Worm (Caenorhabditis elegans) whole organism, late embryonic: Measurements from ENCODE around the gene nlp-61.

Experiments used
- K02D7.2 ChIP-seq: sonication (generic microtip); optimal IDR thresholded peaks from 2 replicates; lab custom pipeline; 2017; ENCODE audit warnings: mild to moderate bottlenecking, missing genetic modification characterization, missing compliant biosample characterization
- ama-1 ChIP-seq: fragments of 150-350 bp; optimal IDR thresholded peaks from 2 replicates; lab custom pipeline; 2014
- ceh-30 ChIP-seq: fragments of 150-350 bp; optimal IDR thresholded peaks from 2 replicates; lab custom pipeline; 2014; ENCODE audit warnings: missing biosample characterization, missing genetic modification characterization
- ceh-45 ChIP-seq: fragments of 200-800 bp; sonication (Bioruptor generic); IDR thresholded peaks from 2 replicates; pipeline ENCODE4 v1.3.6; 2022; ENCODE audit warnings: missing genetic modification reagents, missing genetic modification characterization, missing compliant biosample characterization
- dve-1 ChIP-seq: sonication (generic microtip); optimal IDR thresholded peaks from 2 replicates; lab custom pipeline; 2017; ENCODE audit warnings: antibody characterized with exemption, mild to moderate bottlenecking, missing genetic modification characterization, missing compliant biosample characterization
- elt-4 ChIP-seq: sonication (generic microtip); optimal IDR thresholded peaks from 2 replicates; lab custom pipeline; 2016; ENCODE audit warnings: missing genetic modification characterization, missing compliant biosample characterization
- eyg-1 ChIP-seq: sonication (generic microtip); optimal IDR thresholded peaks from 2 replicates; lab custom pipeline; 2016; ENCODE audit warnings: missing genotype, missing genetic modification characterization, missing compliant biosample characterization
- hlh-6 ChIP-seq: sonication (generic microtip); optimal IDR thresholded peaks from 2 replicates; lab custom pipeline; 2016; ENCODE audit warnings: missing genotype, missing genetic modification characterization, missing compliant biosample characterization
- lin-11 ChIP-seq: fragments of 200-800 bp; sonication (Bioruptor generic); optimal IDR thresholded peaks from 2 replicates; lab custom pipeline; 2018; ENCODE audit warnings: mild to moderate bottlenecking, missing genetic modification characterization, missing compliant biosample characterization
- nfya-1 ChIP-seq: sonication (generic microtip); optimal IDR thresholded peaks from 2 replicates; lab custom pipeline; 2017; ENCODE audit warnings: missing genetic modification characterization, mild to moderate bottlenecking, missing compliant biosample characterization, antibody characterized with exemption, moderate library complexity
- pha-4 ChIP-seq: fragments of 150-350 bp; optimal IDR thresholded peaks from 2 replicates; lab custom pipeline; 2018; ENCODE audit warnings: missing biosample characterization, missing genetic modification reagents, missing genetic modification characterization

DNA sequence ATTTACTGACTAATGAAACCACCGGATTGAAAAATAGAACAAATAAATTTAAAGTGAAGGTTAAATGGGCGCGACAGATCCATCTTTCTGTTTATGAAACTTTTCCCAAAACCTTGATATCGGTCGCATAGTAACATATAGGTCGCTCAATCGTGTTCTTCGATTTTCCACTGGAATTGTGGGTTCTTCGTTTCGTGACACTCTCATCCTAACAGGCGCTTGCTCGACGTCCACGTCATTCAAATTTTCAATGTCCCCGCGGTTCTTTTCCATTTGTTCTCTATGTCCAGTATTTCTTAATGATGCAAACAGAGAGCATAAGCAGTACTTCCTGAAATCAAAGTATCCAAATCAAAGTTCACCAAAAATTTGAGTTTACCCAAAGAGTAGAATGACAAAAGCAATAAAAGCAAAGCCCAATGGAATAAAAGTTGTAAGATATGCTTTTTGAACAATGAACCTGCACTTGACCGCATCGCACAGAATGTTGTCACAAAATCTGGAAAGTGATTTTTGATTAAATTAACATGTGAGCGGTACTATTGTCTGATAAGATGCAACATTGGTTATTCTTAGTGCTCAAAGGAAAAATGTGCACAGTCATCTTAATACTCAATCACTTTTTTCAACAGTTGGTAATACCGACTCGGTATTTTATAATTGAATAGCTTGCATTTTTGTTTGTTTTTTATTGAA, 40.1 kb downstream of the nlp-61 start, which contains the start of gene F27D9.13:
- no peak for TF ChIP-seq nfya-1 (tag; lab: Kevin White, UChicago)
- TF ChIP-seq eyg-1 (tag; lab: Kevin White, UChicago), result no peak
- TF ChIP-seq ama-1 (lab: Kevin White, UChicago), result no peak
- no peak for TF ChIP-seq dve-1 (tag; lab: Kevin White, UChicago)
- no peak for TF ChIP-seq ceh-30
- no peak for TF ChIP-seq lin-11
- TF ChIP-seq elt-4, result no peak
- TF ChIP-seq pha-4 (tag; lab: Kevin White, UChicago), result no peak
- no peak for TF ChIP-seq hlh-6
- TF ChIP-seq K02D7.2, result no peak
- no peak for TF ChIP-seq ceh-45
